Worm (Caenorhabditis elegans): ENCODE data around the gene eor-1.
"Not testable (repeated sequence)": the region's sequence is repeated elsewhere in the genome, so short reads cannot be mapped to it uniquely, and the experiment has no call there.

DNA sequence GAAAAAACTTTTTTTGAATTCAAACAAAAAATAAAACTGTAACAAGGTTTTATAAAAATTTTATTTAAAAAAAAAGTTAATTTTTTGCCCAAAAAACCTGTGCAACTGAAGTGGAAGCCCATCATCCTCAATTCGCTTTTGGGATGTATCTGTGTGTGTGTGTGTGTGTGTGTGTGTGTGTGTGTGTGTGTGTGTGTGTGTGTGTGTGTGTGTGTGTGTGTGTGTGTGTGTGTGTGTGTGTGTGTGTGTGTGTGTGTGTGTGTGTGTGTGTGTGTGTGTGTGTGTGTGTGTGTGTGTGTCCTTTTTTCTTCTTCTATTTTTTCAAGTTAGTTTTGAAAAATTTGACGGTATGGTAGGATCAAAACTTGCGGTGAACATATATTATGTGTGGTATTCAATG, 14.3 kb downstream of the eor-1 start:
- TF ChIP-seq dve-1 (tag; optimal IDR thresholded peaks at IDR 0.05; ENCODE audit: insufficient read depth), result peak; percentile 13
- not testable (repeated sequence) for TF ChIP-seq mdl-1 (tag; optimal IDR thresholded peaks at IDR 0.05); ceh-28 (tag; optimal IDR thresholded peaks at IDR 0.05); mep-1 (tag; optimal IDR thresholded peaks at IDR 0.05); snpc-4 (tag; optimal IDR thresholded peaks at IDR 0.05); pqm-1 (tag; optimal IDR thresholded peaks at IDR 0.05); ces-1 (GFP tag; optimal IDR thresholded peaks at IDR 0.05); unc-130 (GFP tag; optimal IDR thresholded peaks at IDR 0.05); nhr-25 (tag; optimal IDR thresholded peaks at IDR 0.05; ENCODE audit: borderline replicate concordance, insufficient read depth); T26A8.4 (GFP tag; IDR thresholded peaks at IDR 0.05); unc-62 (GFP tag; optimal IDR thresholded peaks at IDR 0.05 in 1 of 2); unc-62 (tag; optimal IDR thresholded peaks at IDR 0.05); jun-1 (tag; optimal IDR thresholded peaks at IDR 0.05); lin-38 (GFP tag; IDR thresholded peaks at IDR 0.05)

Measured in whole organism, L4 larva.